Worm (Caenorhabditis elegans) whole organism, L3 larva: Measurements from ENCODE around the gene W04E12.9.

Experiments
- R02D3.7 ChIP-seq: fragments of 150-350 bp; optimal IDR thresholded peaks from 2 replicates; lab custom pipeline; 2014; ENCODE audit warnings: missing biosample characterization, missing genetic modification characterization
- ceh-16 ChIP-seq: sonication (generic microtip); optimal IDR thresholded peaks from 2 replicates; lab custom pipeline; 2017; ENCODE audit warnings: missing biosample characterization, missing genetic modification characterization
- ceh-28 ChIP-seq: fragments of 150-350 bp; optimal IDR thresholded peaks from 2 replicates; lab custom pipeline; 2014; ENCODE audit warnings: missing biosample characterization, missing genetic modification reagents, missing genetic modification characterization
- ceh-9 ChIP-seq: sonication (generic microtip); optimal IDR thresholded peaks from 2 replicates; lab custom pipeline; 2018; ENCODE audit warnings: missing biosample characterization, missing genetic modification characterization
- egl-27 ChIP-seq: sonication (generic microtip); optimal IDR thresholded peaks from 4 replicates; lab custom pipeline; 2017; ENCODE audit warnings: missing biosample characterization, missing genetic modification reagents, missing genetic modification characterization
- egl-5 ChIP-seq: fragments of 150-350 bp; optimal IDR thresholded peaks from 2 replicates; lab custom pipeline; 2017; ENCODE audit warnings: missing biosample characterization, missing genetic modification reagents, missing genetic modification characterization, inconsistent platforms
- elt-2 ChIP-seq: sonication (generic microtip); optimal IDR thresholded peaks from 2 replicates; lab custom pipeline; 2016; ENCODE audit warnings: missing genetic modification reagents, mild to moderate bottlenecking, missing genetic modification characterization, missing compliant biosample characterization
- elt-3 ChIP-seq, 3 experiments: fragments of 150-350 bp in 1 of 3; sonication (generic microtip) in 2 of 3; optimal IDR thresholded peaks; 2 replicates in 2 of 3; 4 replicates in 1 of 3; lab custom pipeline; 2014 to 2017; ENCODE audit warnings: missing biosample characterization in 3 of 3, missing genetic modification characterization in 3 of 3
- fkh-10 ChIP-seq: sonication (generic microtip); optimal IDR thresholded peaks from 2 replicates; lab custom pipeline; 2017; ENCODE audit warnings: missing biosample characterization, missing genetic modification reagents, missing genetic modification characterization
- fkh-2 ChIP-seq: fragments of 150-350 bp; optimal IDR thresholded peaks from 2 replicates; lab custom pipeline; 2014; ENCODE audit warnings: missing biosample characterization, missing genetic modification reagents, missing genetic modification characterization
- fos-1 ChIP-seq: fragments of 150-350 bp; optimal IDR thresholded peaks from 2 replicates; lab custom pipeline; 2014; ENCODE audit warnings: missing biosample characterization, missing genetic modification characterization
- jun-1 ChIP-seq: fragments of 150-350 bp; optimal IDR thresholded peaks from 2 replicates; lab custom pipeline; 2014; ENCODE audit warnings: missing biosample characterization, missing genetic modification reagents, missing genetic modification characterization
- lin-15B ChIP-seq: fragments of 150-350 bp; optimal IDR thresholded peaks from 2 replicates; lab custom pipeline; 2014; ENCODE audit warnings: missing biosample characterization, missing genetic modification characterization
- lin-39 ChIP-seq: fragments of 150-350 bp; optimal IDR thresholded peaks from 2 replicates; lab custom pipeline; 2018; ENCODE audit warnings: missing biosample characterization, missing genetic modification reagents, missing genetic modification characterization
- lsy-12 ChIP-seq: sonication (generic microtip); optimal IDR thresholded peaks from 2 replicates; lab custom pipeline; 2016; ENCODE audit warnings: mild to moderate bottlenecking, missing genetic modification characterization, missing compliant biosample characterization
- mdl-1 ChIP-seq: fragments of 150-350 bp; optimal IDR thresholded peaks from 2 replicates; lab custom pipeline; 2014; ENCODE audit warnings: missing biosample characterization, missing genetic modification characterization
- nhr-23 ChIP-seq: fragments of 150-350 bp; optimal IDR thresholded peaks from 2 replicates; lab custom pipeline; 2014; ENCODE audit warnings: missing biosample characterization, missing genetic modification reagents, missing genetic modification characterization
- nhr-25 ChIP-seq: sonication (generic microtip); optimal IDR thresholded peaks from 2 replicates; lab custom pipeline; 2017; ENCODE audit warnings: missing biosample characterization, missing genetic modification characterization
- nhr-76 ChIP-seq: fragments of 150-350 bp; sonication (generic microtip); optimal IDR thresholded peaks from 5 replicates; lab custom pipeline; 2014; ENCODE audit warnings: missing biosample characterization, missing genetic modification characterization
- nhr-77 ChIP-seq: fragments of 150-350 bp; optimal IDR thresholded peaks from 2 replicates; lab custom pipeline; 2014; ENCODE audit warnings: missing biosample characterization, missing genetic modification characterization
- pha-4 ChIP-seq: fragments of 150-350 bp; optimal IDR thresholded peaks from 2 replicates; lab custom pipeline; 2014; ENCODE audit warnings: missing biosample characterization, missing genetic modification reagents, missing genetic modification characterization
- pqm-1 ChIP-seq: fragments of 150-350 bp; optimal IDR thresholded peaks from 2 replicates; lab custom pipeline; 2017; ENCODE audit warnings: missing biosample characterization, missing genetic modification characterization, inconsistent platforms
- skn-1 ChIP-seq: fragments of 150-350 bp; optimal IDR thresholded peaks from 2 replicates; lab custom pipeline; 2014; ENCODE audit warnings: missing biosample characterization, missing genetic modification characterization
- tbx-2 ChIP-seq: sonication (generic microtip); optimal IDR thresholded peaks from 2 replicates; lab custom pipeline; 2016; ENCODE audit warnings: mild to moderate bottlenecking, missing genetic modification characterization, missing compliant biosample characterization
- unc-62 ChIP-seq: fragments of 150-350 bp; sonication (generic microtip); optimal IDR thresholded peaks from 4 replicates; lab custom pipeline; 2014; ENCODE audit warnings: missing biosample characterization, missing genetic modification reagents, missing genetic modification characterization
- zag-1 ChIP-seq: fragments of 150-350 bp; optimal IDR thresholded peaks from 2 replicates; lab custom pipeline; 2014; ENCODE audit warnings: missing biosample characterization, missing genetic modification characterization
- ztf-11 ChIP-seq: fragments of 150-350 bp; optimal IDR thresholded peaks from 2 replicates; lab custom pipeline; 2014; ENCODE audit warnings: missing biosample characterization, missing genetic modification characterization
- ztf-4 ChIP-seq: fragments of 150-350 bp; optimal IDR thresholded peaks from 2 replicates; lab custom pipeline; 2014; ENCODE audit warnings: missing biosample characterization, missing genetic modification characterization

Gene W04E12.9

DNA sequence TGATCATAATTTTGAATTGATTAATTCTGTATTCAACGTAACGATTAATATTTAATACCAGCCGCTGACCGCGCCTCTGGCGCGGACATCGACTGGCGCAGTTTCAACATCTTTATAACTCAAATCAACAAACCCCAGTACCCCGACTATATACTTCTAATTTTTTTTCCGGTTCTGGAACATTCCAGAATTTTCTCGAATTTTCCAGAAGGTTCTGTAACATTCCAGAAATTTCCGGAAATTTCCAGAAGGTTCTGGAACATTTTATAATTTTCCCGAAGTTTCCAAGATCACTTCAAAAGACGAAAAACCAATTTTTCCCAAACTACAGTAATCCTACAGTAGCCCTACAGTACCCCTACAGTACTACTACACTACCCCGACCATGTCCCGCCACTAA lies 22.9 kb downstream of the W04E12.9 start:
- no peak for TF ChIP-seq pqm-1 (tag; lab: Kevin White, UChicago)
- no peak for TF ChIP-seq unc-62
- no peak for TF ChIP-seq lin-39 (tag; lab: Kevin White, UChicago)
- TF ChIP-seq egl-5 (tag; lab: Kevin White, UChicago), result no peak
- no peak for TF ChIP-seq ceh-16 (tag; lab: Kevin White, UChicago)
- no peak for TF ChIP-seq mdl-1 (tag; lab: Kevin White, UChicago)
- TF ChIP-seq R02D3.7 (tag; lab: Kevin White, UChicago), result no peak
- TF ChIP-seq nhr-25 (tag; lab: Kevin White, UChicago), result no peak
- no peak for TF ChIP-seq elt-3 (tag; optimal IDR thresholded peaks at IDR 0.05; lab: Kevin White, UChicago)

DNA sequence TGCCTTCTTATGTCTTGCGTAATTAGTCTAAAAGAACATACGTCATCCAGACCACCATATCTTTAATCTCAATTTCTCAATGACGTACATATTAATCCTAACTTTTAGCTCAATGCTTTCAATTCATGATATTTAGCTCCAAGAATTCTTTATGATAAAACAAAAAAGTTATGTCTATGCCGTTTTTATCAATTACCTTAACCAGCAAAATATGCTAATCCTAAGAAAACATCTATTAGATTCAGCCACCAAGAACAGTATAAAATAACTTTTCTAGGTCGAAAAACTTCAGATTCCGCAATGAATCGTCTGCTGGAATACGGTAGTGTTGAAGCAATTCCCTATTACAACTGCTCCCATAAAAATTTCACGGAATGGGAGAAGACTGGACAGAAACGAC lies 27.5 kb downstream of the W04E12.9 start, which contains the start of gene srt-45:
TSS of gene srt-45 (plus strand) at position 301 of the 400 bp plus-strand sequence.
- TF ChIP-seq elt-3 (tag; optimal IDR thresholded peaks at IDR 0.05; lab: Kevin White, UChicago) (no peak), tbx-2 (tag; lab: Kevin White, UChicago) (no peak), fkh-2 (no peak), zag-1 (no peak), jun-1 (tag; lab: Kevin White, UChicago) (no peak)

DNA sequence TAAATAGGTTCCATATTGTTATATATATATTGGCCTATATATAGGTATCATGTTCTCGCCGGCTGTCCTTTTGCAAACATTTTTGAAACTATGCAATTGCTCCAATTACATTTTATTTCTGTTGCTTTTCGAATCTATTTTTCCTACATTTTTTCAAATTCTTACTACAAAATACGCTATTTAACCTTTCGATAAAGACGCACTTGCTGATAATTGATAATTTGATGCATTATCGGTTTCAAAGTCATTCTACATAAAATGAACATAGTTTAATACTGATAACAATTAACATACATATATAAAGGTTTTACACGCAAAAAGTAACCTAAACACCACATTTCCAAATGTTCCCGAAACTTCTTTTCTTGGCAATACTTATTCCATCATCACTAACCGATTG lies 32.0 kb downstream of the W04E12.9 start, which contains the start of gene clec-258:
TSS of gene clec-258 (plus strand) at position 81 of the 400 bp plus-strand sequence.
- TF ChIP-seq skn-1 (tag; lab: Kevin White, UChicago) (no peak), pqm-1 (tag; lab: Kevin White, UChicago) (peak; percentile 51), elt-2 (peak; percentile 50)

DNA sequence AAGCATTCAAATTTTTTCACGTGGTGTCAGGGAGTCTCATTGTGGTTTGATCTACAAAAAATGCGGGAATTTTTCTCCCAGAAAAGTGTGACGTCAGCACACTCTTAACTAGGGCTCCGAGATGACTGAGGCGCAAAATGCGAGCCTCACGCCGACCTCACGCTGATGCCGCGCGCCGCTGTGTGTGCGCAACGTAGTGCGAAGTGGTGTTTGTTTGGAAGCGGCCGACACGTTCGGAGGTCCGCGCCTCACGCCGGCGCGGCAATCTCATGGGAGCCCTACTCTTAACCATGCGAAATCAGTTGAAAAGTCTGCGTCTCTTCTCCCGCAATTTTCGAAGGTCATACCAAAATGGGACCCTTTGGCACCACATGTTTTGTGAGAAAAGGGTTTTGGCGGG lies 33.9 kb downstream of the W04E12.9 start:
- no peak for TF ChIP-seq lsy-12 (tag; lab: Kevin White, UChicago)
- no peak for TF ChIP-seq pha-4
- TF ChIP-seq pqm-1 (tag; lab: Kevin White, UChicago), result no peak

DNA sequence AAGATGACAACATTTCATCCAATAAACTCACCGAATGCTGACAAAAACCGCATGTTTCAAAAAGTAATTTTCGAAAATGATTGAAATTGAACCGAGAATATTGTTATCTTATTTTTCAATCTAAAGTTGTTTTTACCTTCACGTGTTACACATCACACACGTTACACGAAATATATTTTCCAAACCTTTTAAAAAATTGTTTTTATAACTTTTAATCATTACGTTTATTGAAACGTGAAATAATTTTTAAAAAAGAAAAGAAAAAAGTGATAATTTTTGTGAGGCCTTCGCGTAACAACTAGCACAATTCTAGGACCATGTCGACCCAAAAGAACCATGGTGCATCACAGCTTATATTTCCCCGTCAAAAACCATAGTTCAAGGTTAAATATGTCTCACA lies 38.6 kb downstream of the W04E12.9 start, which contains the start of gene M162.7:
TSS of gene M162.7 (minus strand) at position 101 of the 400 bp plus-strand sequence.
- no peak for TF ChIP-seq lin-39 (tag; lab: Kevin White, UChicago)

DNA sequence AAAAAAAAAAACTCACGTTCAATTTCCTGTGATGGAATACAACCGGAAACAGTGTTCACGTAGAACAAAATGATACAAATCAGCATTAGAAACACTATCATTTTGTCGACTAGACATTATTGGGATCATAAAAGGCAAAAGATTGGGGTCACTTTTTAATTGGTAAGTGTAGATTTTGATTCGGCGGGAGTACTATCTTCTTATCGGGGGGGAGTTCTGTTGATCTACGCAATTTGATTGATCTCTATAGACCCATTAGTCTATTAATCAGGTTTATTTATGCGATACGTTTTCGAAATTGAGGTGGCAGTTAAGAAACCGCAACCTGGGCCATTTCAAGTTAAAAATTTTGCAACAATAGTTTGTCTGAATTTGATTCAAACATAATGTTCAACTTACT lies 44.7 kb downstream of the W04E12.9 start, which contains the start of gene Y116F11B.2:
TSS of gene Y116F11B.2 (minus strand) at position 101 of the 400 bp plus-strand sequence.
- TF ChIP-seq nhr-76 (tag; lab: Kevin White, UChicago) (no peak), ztf-4 (no peak), ceh-9 (tag; lab: Kevin White, UChicago) (no peak), R02D3.7 (tag; lab: Kevin White, UChicago) (no peak), tbx-2 (tag; lab: Kevin White, UChicago) (no peak), egl-27 (tag; lab: Kevin White, UChicago) (no peak), nhr-25 (tag; lab: Kevin White, UChicago) (no peak), zag-1 (no peak)

DNA sequence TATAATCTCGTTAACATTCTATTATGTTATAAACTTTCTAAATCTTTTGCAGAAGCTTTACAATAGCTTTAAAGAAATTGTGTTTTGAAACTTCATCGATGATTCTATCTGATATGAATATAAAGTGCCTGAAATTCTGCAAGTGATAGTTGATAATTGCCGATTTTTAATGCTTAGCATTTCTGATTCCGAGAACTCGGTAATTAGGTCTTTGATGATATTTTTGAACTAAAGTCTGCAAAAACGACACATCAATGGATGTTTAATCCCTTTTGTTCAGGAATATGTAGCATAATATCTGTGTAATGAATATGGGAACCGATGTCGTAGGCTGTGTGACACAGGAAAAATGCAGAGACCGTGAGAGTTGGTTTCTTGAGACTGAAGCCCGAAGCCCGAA lies 46.4 kb downstream of the W04E12.9 start:
- TF ChIP-seq ceh-28 (no peak), fkh-10 (GFP tag; lab: Kevin White, UChicago) (no peak), lin-15B (tag; lab: Kevin White, UChicago) (no peak), pqm-1 (tag; lab: Kevin White, UChicago) (no peak), nhr-23 (tag; lab: Kevin White, UChicago) (no peak), jun-1 (tag; lab: Kevin White, UChicago) (no peak), ceh-16 (tag; lab: Kevin White, UChicago) (no peak), ztf-11 (tag; lab: Kevin White, UChicago) (no peak), egl-5 (tag; lab: Kevin White, UChicago) (no peak)

DNA sequence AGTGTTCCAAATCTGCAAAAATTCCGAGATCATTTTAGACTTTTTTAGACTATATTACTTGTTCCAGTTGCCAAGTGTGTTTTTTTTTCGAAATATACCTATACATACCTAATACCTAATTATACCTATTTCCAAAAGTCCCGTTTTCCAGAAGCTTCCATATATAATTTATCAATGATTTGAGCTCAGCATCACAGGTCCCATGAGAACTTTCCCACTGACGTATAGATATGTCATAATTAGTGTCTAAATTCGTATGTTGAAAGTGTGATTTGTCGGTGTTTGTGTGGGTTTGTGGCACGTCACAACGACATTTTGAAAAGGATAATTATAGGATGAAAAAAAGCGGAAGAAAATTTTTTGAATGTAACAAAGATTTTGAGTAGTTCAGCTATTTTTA lies 49.2 kb downstream of the W04E12.9 start:
- TF ChIP-seq nhr-77 (tag; lab: Kevin White, UChicago) (no peak), fkh-10 (GFP tag; lab: Kevin White, UChicago) (no peak), fos-1 (tag; lab: Kevin White, UChicago) (no peak)
